Worm (Caenorhabditis elegans): ENCODE data around the gene ncs-4.

Gene ncs-4

ce11 chrX:10146592-10146991 is 29.7 kb upstream of the ncs-4 start, which contains the start of gene unc-115 (continued):
- TF ChIP-seq B0261.1 (tag; optimal IDR thresholded peaks at IDR 0.05) (peak; percentile 30), ceh-27 (GFP tag; optimal IDR thresholded peaks at IDR 0.05) (peak; percentile 84), lin-40 (tag; optimal IDR thresholded peaks at IDR 0.05) (peak; percentile 80), die-1 (tag; optimal IDR thresholded peaks at IDR 0.05) (peak; percentile 61), ztf-26 (tag; optimal IDR thresholded peaks at IDR 0.05) (peak; percentile 46), nhr-27 (tag; optimal IDR thresholded peaks at IDR 0.05) (no peak), hmg-1.2 (GFP tag; IDR thresholded peaks at IDR 0.05) (peak; percentile 77), pbrm-1 (GFP tag; IDR thresholded peaks at IDR 0.05) (peak; percentile 69), bed-1 (GFP tag; IDR thresholded peaks at IDR 0.05) (no peak), lsy-27 (tag; optimal IDR thresholded peaks at IDR 0.05; ENCODE audit: borderline replicate concordance, insufficient read depth) (no peak), rcor-1 (GFP tag; IDR thresholded peaks at IDR 0.05) (peak; percentile 65)

ce11 chrX:10147236-10147635 is 29.1 kb upstream of the ncs-4 start:
- no peak for TF ChIP-seq nfyb-1 (GFP tag; IDR thresholded peaks at IDR 0.05)
- 0 out of 2 replicates have a peak, but pooled peaks have one; percentile 5 for TF ChIP-seq Y53G8AR.9 (GFP tag; conservative IDR thresholded peaks at IDR 0.05)

DNA sequence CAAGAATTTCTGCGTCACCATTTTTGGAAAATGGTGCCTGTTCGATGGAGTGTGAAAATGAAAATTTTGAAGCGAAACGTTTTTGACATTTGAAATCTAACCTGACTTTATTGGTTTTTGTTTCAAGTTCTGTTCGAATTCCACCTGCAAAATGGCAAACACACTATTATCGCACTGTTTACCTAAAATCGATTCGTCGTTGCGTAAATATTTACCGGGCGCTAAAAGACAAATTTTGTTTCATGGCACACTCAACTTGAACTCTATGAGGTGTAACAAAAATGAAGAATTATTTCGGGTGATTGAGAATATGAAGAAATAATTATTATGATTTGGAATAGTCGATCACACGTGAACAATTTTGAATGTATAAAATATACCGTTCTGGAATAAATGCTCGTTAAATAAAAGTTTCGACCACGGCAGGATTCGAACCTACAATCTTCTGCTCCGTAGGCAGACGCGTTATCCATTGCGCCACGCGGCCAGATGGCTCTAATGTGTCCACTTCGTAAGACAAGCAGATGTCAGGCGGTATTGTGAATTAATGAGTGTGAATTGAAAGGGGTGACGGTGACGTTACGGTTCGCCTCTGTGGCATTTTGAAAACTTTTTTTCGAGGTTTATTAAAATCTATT is 28.0 kb upstream of the ncs-4 start:
- TF ChIP-seq attf-3 (GFP tag; conservative IDR thresholded peaks at IDR 0.05) (no peak), C17E4.6 (GFP tag; IDR thresholded peaks at IDR 0.05) (no peak), him-1 (tag; optimal IDR thresholded peaks at IDR 0.05) (peak; percentile 92), mxl-1 (tag; optimal IDR thresholded peaks at IDR 0.05) (peak; percentile 69), die-1 (tag; optimal IDR thresholded peaks at IDR 0.05) (peak; percentile 92), ama-1 (optimal IDR thresholded peaks at IDR 0.05) (no peak), ama-1 (GFP tag; optimal IDR thresholded peaks at IDR 0.05) (peak; percentile 25 to 77), snpc-3.4 (tag; optimal IDR thresholded peaks at IDR 0.05) (no peak), snpc-1.3 (tag; optimal IDR thresholded peaks at IDR 0.05; ENCODE audit: insufficient read depth) (peak; percentile 89), sea-2 (GFP tag; IDR thresholded peaks at IDR 0.05) (no peak), ztf-25 (GFP tag; IDR thresholded peaks at IDR 0.05) (0 out of 2 replicates have a peak, but pooled peaks have one; percentile 61), B0336.3 (GFP tag; IDR thresholded peaks at IDR 0.05) (0 out of 2 replicates have a peak, but pooled peaks have one; percentile 32), Y53F4B.3 (GFP tag; IDR thresholded peaks at IDR 0.05) (no peak; the same call in 1 of the 2 replicates), hrde-1 (tag; optimal IDR thresholded peaks at IDR 0.05; ENCODE audit: borderline replicate concordance) (peak; percentile 87), pbrm-1 (GFP tag; IDR thresholded peaks at IDR 0.05) (peak; percentile 85), mes-4 (tag; optimal IDR thresholded peaks at IDR 0.05) (peak; percentile 45), lsl-1 (GFP tag; optimal IDR thresholded peaks at IDR 0.05) (peak; percentile 18), Y56A3A.18 (GFP tag; IDR thresholded peaks at IDR 0.05) (peak; percentile 82; the same call in 1 of the 2 replicates), ztf-18 (tag; optimal IDR thresholded peaks at IDR 0.05) (peak; percentile 57), gei-17 (GFP tag; optimal IDR thresholded peaks at IDR 0.05) (no peak), rpc-1 (optimal IDR thresholded peaks at IDR 0.05) (peak; percentile 87), rpc-1 (tag; optimal IDR thresholded peaks at IDR 0.05) (peak; percentile 98), B0019.2 (GFP tag; conservative IDR thresholded peaks at IDR 0.05) (no peak), ekl-4 (GFP tag; IDR thresholded peaks at IDR 0.05) (peak; percentile 55; the same call in 1 of the 2 replicates), athp-1 (tag; optimal IDR thresholded peaks at IDR 0.05) (peak; percentile 11), bed-1 (GFP tag; IDR thresholded peaks at IDR 0.05) (0 out of 2 replicates have a peak, but pooled peaks have one; percentile 33), nfyb-1 (GFP tag; IDR thresholded peaks at IDR 0.05) (peak; percentile 74; the same call in 1 of the 2 replicates), atf-7 (tag; optimal IDR thresholded peaks at IDR 0.05) (peak; percentile 48), bed-2 (GFP tag; IDR thresholded peaks at IDR 0.05) (no peak), madf-8 (GFP tag; conservative IDR thresholded peaks at IDR 0.05) (no peak), lin-54 (GFP tag; optimal IDR thresholded peaks at IDR 0.05) (peak; percentile 31), ceh-79 (tag; optimal IDR thresholded peaks at IDR 0.05) (peak; percentile 1), ceh-27 (GFP tag; optimal IDR thresholded peaks at IDR 0.05) (peak; percentile 10), nhr-80 (tag; optimal IDR thresholded peaks at IDR 0.05) (peak; percentile 23), tbp1 (GFP tag; optimal IDR thresholded peaks at IDR 0.05) (peak; percentile 90), F23B12.7 (tag; optimal IDR thresholded peaks at IDR 0.05; ENCODE audit: insufficient read depth) (no peak)

Data from whole organism, young adult.